Fruit fly (Drosophila melanogaster) whole organism, adult: ENCODE data around the gene Efa6.
A peak's percentile ranks its signal among the peaks of the same experiment; 100 is the strongest.

Experiments used
- CG14711 ChIP-seq: fragments of 200-800 bp; sonication (Bioruptor generic); optimal IDR thresholded peaks from 2 replicates; lab custom pipeline; 2018; ENCODE audit warnings: missing biosample characterization, mild to moderate bottlenecking, missing genetic modification characterization, moderate library complexity
- CG1620 ChIP-seq: fragments of 200-800 bp; sonication (Bioruptor generic); optimal IDR thresholded peaks from 2 replicates; lab custom pipeline; 2016; ENCODE audit warnings: missing biosample characterization, missing genetic modification characterization
- CG33017 ChIP-seq: fragments of 200-800 bp; sonication (Bioruptor generic); optimal IDR thresholded peaks from 2 replicates; lab custom pipeline; 2018; ENCODE audit warnings: missing biosample characterization, mild to moderate bottlenecking, missing genetic modification characterization, moderate library complexity
- CG5204 ChIP-seq: fragments of 200-800 bp; sonication (Bioruptor generic); optimal IDR thresholded peaks from 2 replicates; lab custom pipeline; 2016; ENCODE audit warnings: missing biosample characterization, missing genetic modification characterization
- Crg-1 ChIP-seq: fragments of 200-800 bp; sonication (Bioruptor generic); optimal IDR thresholded peaks from 2 replicates; lab custom pipeline; 2016; ENCODE audit warnings: missing biosample characterization, missing genetic modification characterization
- Hr96 ChIP-seq: fragments of 200-800 bp; sonication (Bioruptor generic); optimal IDR thresholded peaks from 2 replicates; lab custom pipeline; 2016; ENCODE audit warnings: missing biosample characterization, missing genetic modification characterization
- Mnt ChIP-seq: fragments of 200-800 bp; sonication (Bioruptor generic); optimal IDR thresholded peaks from 2 replicates; lab custom pipeline; 2016; ENCODE audit warnings: missing biosample characterization, mild to moderate bottlenecking, missing genetic modification characterization
- bab1 ChIP-seq: fragments of 200-800 bp; sonication (Bioruptor generic); optimal IDR thresholded peaks from 3 replicates; lab custom pipeline; 2019; ENCODE audit warnings: missing biosample characterization, mild to moderate bottlenecking, missing genetic modification characterization, moderate library complexity
- kay ChIP-seq: fragments of 200-800 bp; sonication (Bioruptor generic); peaks from one replicate; lab custom pipeline; 2016; ENCODE audit warnings: missing biosample characterization, missing genetic modification characterization, borderline replicate concordance
- tj ChIP-seq: fragments of 200-800 bp; sonication (Bioruptor generic); optimal IDR thresholded peaks from 3 replicates; lab custom pipeline; 2017; ENCODE audit warnings: missing biosample characterization, mild to moderate bottlenecking, missing genetic modification characterization, moderate library complexity

- TF ChIP-seq Mnt (GFP tag; lab: Kevin White, UChicago) (no peak), tj (GFP tag; lab: Kevin White, UChicago) (peak; percentile 83), Hr96 (no peak), CG5204 (no peak), bab1 (no peak), CG1620 (no peak), Crg-1 (GFP tag; lab: Kevin White, UChicago) (no peak), CG33017 (no peak), kay (no peak), CG14711 (tag; lab: Kevin White, UChicago) (no peak)
Observed at dm6 chr3R:22635684-22636566, 48.4 kb downstream of the Efa6 start.
